Worm (Caenorhabditis elegans): ENCODE data around the gene fkb-1.

The fkb-1 gene

DNA sequence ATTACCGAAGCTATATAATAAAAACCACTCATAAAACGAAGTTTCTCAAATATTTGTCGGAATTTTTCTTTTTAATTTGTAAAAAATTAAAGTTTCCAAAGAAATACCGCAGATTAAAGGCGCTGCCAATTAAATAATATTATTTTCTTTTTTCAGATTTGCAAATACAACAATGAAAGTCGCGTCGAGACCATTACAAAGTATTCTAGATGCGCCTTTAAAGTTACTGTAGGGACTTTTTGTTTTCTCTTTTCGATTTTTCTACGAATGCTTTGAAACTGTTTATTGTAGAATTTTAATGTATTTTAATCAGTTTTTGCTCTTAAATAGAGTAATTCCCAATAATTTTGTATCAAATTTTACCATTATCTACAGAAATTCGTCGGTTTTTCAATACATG, 1.8 kb downstream of the fkb-1 start:
- TF ChIP-seq daf-12 (tag; optimal IDR thresholded peaks at IDR 0.05) (no peak), zag-1 (tag; optimal IDR thresholded peaks at IDR 0.05) (no peak), ama-1 (optimal IDR thresholded peaks at IDR 0.05) (no peak), R02D3.7 (tag; optimal IDR thresholded peaks at IDR 0.05) (no peak), nhr-43 (tag; optimal IDR thresholded peaks at IDR 0.05; ENCODE audit: poor library complexity, severe bottlenecking) (no peak), eor-1 (tag; optimal IDR thresholded peaks at IDR 0.05) (no peak), egl-27 (tag; optimal IDR thresholded peaks at IDR 0.05) (no peak), fkh-10 (GFP tag; optimal IDR thresholded peaks at IDR 0.05) (no peak), ztf-11 (tag; optimal IDR thresholded peaks at IDR 0.05) (no peak), ZK546.5 (tag; optimal IDR thresholded peaks at IDR 0.05) (no peak), pha-4 (tag; optimal IDR thresholded peaks at IDR 0.05) (no peak), elt-2 (tag; optimal IDR thresholded peaks at IDR 0.05) (no peak), unc-39 (tag; optimal IDR thresholded peaks at IDR 0.05) (no peak), lin-15B (tag; optimal IDR thresholded peaks at IDR 0.05) (no peak), lsy-12 (tag; optimal IDR thresholded peaks at IDR 0.05) (no peak), tbx-2 (tag; optimal IDR thresholded peaks at IDR 0.05) (no peak)

DNA sequence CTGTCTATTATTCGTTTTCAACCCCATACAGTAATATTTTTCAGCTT, 2.1 kb downstream of the fkb-1 start, which contains the start of gene kdin-1:
TSS of gene kdin-1 (plus strand) at position 38 of the 47 bp plus-strand sequence.
- TF ChIP-seq ztf-11 (tag; optimal IDR thresholded peaks at IDR 0.05): no peak
- TF ChIP-seq nhr-28 (tag; optimal IDR thresholded peaks at IDR 0.05): no peak
- no peak for TF ChIP-seq snpc-4 (tag; optimal IDR thresholded peaks at IDR 0.05)
- no peak for TF ChIP-seq ceh-16 (tag; optimal IDR thresholded peaks at IDR 0.05)
- TF ChIP-seq ceh-28 (tag; optimal IDR thresholded peaks at IDR 0.05): no peak
- no peak for TF ChIP-seq elt-1 (tag; optimal IDR thresholded peaks at IDR 0.05)
- TF ChIP-seq nhr-25 (tag; optimal IDR thresholded peaks at IDR 0.05): no peak
- no peak for TF ChIP-seq ceh-82 (tag; optimal IDR thresholded peaks at IDR 0.05)
- TF ChIP-seq egl-5 (tag; optimal IDR thresholded peaks at IDR 0.05): no peak
- no peak for TF ChIP-seq mml-1 (tag; optimal IDR thresholded peaks at IDR 0.05)
- no peak for TF ChIP-seq nhr-23 (tag; optimal IDR thresholded peaks at IDR 0.05)
- no peak for TF ChIP-seq fos-1 (tag; optimal IDR thresholded peaks at IDR 0.05)
- TF ChIP-seq pqm-1 (tag; optimal IDR thresholded peaks at IDR 0.05): no peak
- TF ChIP-seq ztf-4 (tag; optimal IDR thresholded peaks at IDR 0.05): no peak
- no peak for TF ChIP-seq ama-1 (optimal IDR thresholded peaks at IDR 0.05)

DNA sequence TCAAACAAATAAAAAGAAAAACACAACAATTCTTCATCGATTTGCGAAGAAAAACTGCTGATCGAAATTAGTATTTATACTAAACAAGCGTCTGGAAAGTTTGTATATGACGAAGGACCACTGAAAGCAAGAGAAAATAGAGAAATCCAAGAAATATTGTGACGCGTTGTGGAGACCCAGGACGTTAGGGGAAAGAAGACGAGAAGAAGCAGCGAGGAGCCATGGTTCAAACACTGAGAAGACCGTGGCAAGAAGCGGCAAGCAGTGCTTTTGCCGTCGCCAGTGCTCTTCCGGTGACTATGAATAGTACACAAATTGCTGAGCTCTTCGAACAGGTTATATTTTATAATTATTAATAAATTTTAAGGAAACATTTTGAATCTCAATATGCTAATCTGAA, 2.3 kb downstream of the fkb-1 start:
- TF ChIP-seq nhr-11 (tag; optimal IDR thresholded peaks at IDR 0.05) (no peak), nhr-67 (tag; optimal IDR thresholded peaks at IDR 0.05) (no peak), daf-12 (tag; optimal IDR thresholded peaks at IDR 0.05) (no peak), nhr-76 (tag; optimal IDR thresholded peaks at IDR 0.05) (no peak), unc-62 (GFP tag; optimal IDR thresholded peaks at IDR 0.05) (no peak), skn-1 (tag; optimal IDR thresholded peaks at IDR 0.05) (no peak), unc-39 (tag; optimal IDR thresholded peaks at IDR 0.05) (no peak), snpc-4 (tag; optimal IDR thresholded peaks at IDR 0.05) (peak; percentile 50), R02D3.7 (tag; optimal IDR thresholded peaks at IDR 0.05) (no peak), egl-5 (tag; optimal IDR thresholded peaks at IDR 0.05) (no peak), nhr-43 (tag; optimal IDR thresholded peaks at IDR 0.05; ENCODE audit: poor library complexity, severe bottlenecking) (no peak), ceh-82 (tag; optimal IDR thresholded peaks at IDR 0.05) (no peak), aly-2 (tag; optimal IDR thresholded peaks at IDR 0.05) (no peak), elt-3 (tag; optimal IDR thresholded peaks at IDR 0.05) (no peak), lin-39 (tag; optimal IDR thresholded peaks at IDR 0.05) (no peak), lsy-12 (tag; optimal IDR thresholded peaks at IDR 0.05) (no peak), hmg-11 (tag; optimal IDR thresholded peaks at IDR 0.05) (peak; percentile 55), tbx-2 (tag; optimal IDR thresholded peaks at IDR 0.05) (no peak), elt-1 (tag; optimal IDR thresholded peaks at IDR 0.05) (no peak), nhr-25 (tag; optimal IDR thresholded peaks at IDR 0.05) (no peak), nhr-12 (tag; optimal IDR thresholded peaks at IDR 0.05) (no peak), pha-4 (tag; optimal IDR thresholded peaks at IDR 0.05) (peak; percentile 20), ceh-16 (tag; optimal IDR thresholded peaks at IDR 0.05) (no peak), nfya-1 (tag; optimal IDR thresholded peaks at IDR 0.05; ENCODE audit: insufficient read depth) (peak; percentile 28), nhr-23 (tag; optimal IDR thresholded peaks at IDR 0.05) (no peak), ama-1 (optimal IDR thresholded peaks at IDR 0.05) (no peak)

DNA sequence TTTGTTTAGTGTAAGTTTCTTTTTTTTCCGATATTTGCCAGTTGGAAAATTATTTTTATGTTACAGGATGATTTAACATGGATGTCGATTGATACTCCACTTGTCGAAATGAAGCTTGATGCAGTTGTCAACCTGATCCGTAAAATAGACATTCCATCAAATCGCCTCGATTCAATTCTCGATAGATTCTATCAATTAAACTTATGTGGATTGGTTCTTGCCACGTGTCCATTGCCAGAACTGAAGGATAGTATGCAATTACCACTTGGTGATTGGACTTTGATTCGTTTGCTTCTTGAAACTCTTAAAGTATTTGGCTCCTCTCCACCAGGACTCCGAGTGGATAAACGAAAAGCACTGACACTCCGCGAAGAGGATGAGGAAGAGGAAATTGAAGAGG, 8.0 kb downstream of the fkb-1 start:
- TF ChIP-seq nhr-28 (tag; optimal IDR thresholded peaks at IDR 0.05) (no peak), lsy-12 (tag; optimal IDR thresholded peaks at IDR 0.05) (no peak), ceh-16 (tag; optimal IDR thresholded peaks at IDR 0.05) (no peak), skn-1 (tag; optimal IDR thresholded peaks at IDR 0.05) (no peak), eor-1 (tag; optimal IDR thresholded peaks at IDR 0.05) (no peak), nhr-76 (tag; optimal IDR thresholded peaks at IDR 0.05) (no peak), pqm-1 (tag; optimal IDR thresholded peaks at IDR 0.05) (no peak), aly-2 (tag; optimal IDR thresholded peaks at IDR 0.05) (no peak), snpc-4 (tag; optimal IDR thresholded peaks at IDR 0.05) (no peak), ama-1 (optimal IDR thresholded peaks at IDR 0.05) (no peak), nhr-25 (tag; optimal IDR thresholded peaks at IDR 0.05) (no peak)

Data from whole organism, L3 larva.